Fruit fly (Drosophila melanogaster) whole organism, embryonic: ENCODE measurements around the gene Oct-TyrR.

Source experiments
- BEAF-32 ChIP-seq: fragments of 200-800 bp; sonication (Bioruptor generic); optimal IDR thresholded peaks from 3 replicates; lab custom pipeline; 2017; ENCODE audit warnings: missing biosample characterization, missing genetic modification characterization, mild to moderate bottlenecking, moderate library complexity, missing genetic modification reagents
- CG10267 ChIP-seq: fragments of 200-800 bp; sonication (Bioruptor generic); optimal IDR thresholded peaks from 2 replicates; lab custom pipeline; 2018; ENCODE audit warnings: missing biosample characterization, mild to moderate bottlenecking, missing genetic modification characterization, moderate library complexity
- CG11504 ChIP-seq: fragments of 200-800 bp; sonication (Bioruptor generic); optimal IDR thresholded peaks from 3 replicates; lab custom pipeline; 2019; ENCODE audit warnings: missing biosample characterization, mild to moderate bottlenecking, missing genetic modification characterization, moderate library complexity
- CG12744 ChIP-seq: fragments of 200-800 bp; sonication (Bioruptor generic); optimal IDR thresholded peaks from 2 replicates; lab custom pipeline; 2016; ENCODE audit warnings: missing biosample characterization, missing genetic modification characterization
- CG14014 ChIP-seq: fragments of 200-800 bp; sonication (Bioruptor generic); IDR thresholded peaks from 2 replicates; pipeline ENCODE4 v1.3.6; 2022; ENCODE audit warnings: missing biosample characterization, missing genetic modification characterization
- CG15073 ChIP-seq: fragments of 200-800 bp; sonication (Bioruptor generic); optimal IDR thresholded peaks from 2 replicates; lab custom pipeline; 2016; ENCODE audit warnings: missing biosample characterization, missing genetic modification characterization
- CG16779 ChIP-seq: fragments of 200-800 bp; sonication (Bioruptor generic); IDR thresholded peaks from 2 replicates; pipeline ENCODE4 v1.3.6; 2022; ENCODE audit warnings: missing biosample characterization, missing genetic modification characterization
- CG2889 ChIP-seq: fragments of 200-800 bp; sonication (Bioruptor generic); IDR thresholded peaks from 3 replicates; pipeline ENCODE4 v1.3.6; 2022; ENCODE audit warnings: missing biosample characterization, missing genetic modification characterization
- CG30020 ChIP-seq: fragments of 200-800 bp; optimal IDR thresholded peaks from 2 replicates; lab custom pipeline; 2019; ENCODE audit warnings: missing biosample characterization, mild to moderate bottlenecking, missing genetic modification characterization, moderate library complexity
- CG32767 ChIP-seq: fragments of 200-800 bp; sonication (Bioruptor generic); IDR thresholded peaks from 2 replicates; pipeline ENCODE4 v1.3.6; 2022; ENCODE audit warnings: missing biosample characterization, missing genetic modification characterization
- CG34422 ChIP-seq: fragments of 200-800 bp; sonication (Bioruptor generic); IDR thresholded peaks from 3 replicates; pipeline ENCODE4 v1.3.6; 2022; ENCODE audit warnings: missing biosample characterization, missing genetic modification characterization
- CG4360 ChIP-seq: fragments of 200-800 bp; sonication (Bioruptor generic); IDR thresholded peaks from 2 replicates; pipeline ENCODE4 v1.3.6; 2022; ENCODE audit warnings: missing biosample characterization, missing genetic modification characterization
- CG4617 ChIP-seq: fragments of 200-800 bp; sonication (Bioruptor generic); optimal IDR thresholded peaks from 3 replicates; lab custom pipeline; 2016; ENCODE audit warnings: missing biosample characterization, missing genetic modification characterization, borderline replicate concordance
- CG5180 ChIP-seq: fragments of 200-800 bp; sonication (Bioruptor generic); optimal IDR thresholded peaks from 3 replicates; lab custom pipeline; 2017; ENCODE audit warnings: missing biosample characterization, missing genetic modification characterization, mild to moderate bottlenecking, moderate library complexity, missing genetic modification reagents
- CG8089 ChIP-seq: fragments of 200-800 bp; sonication (Bioruptor generic); optimal IDR thresholded peaks from 3 replicates; lab custom pipeline; 2016; ENCODE audit warnings: missing biosample characterization, missing genetic modification characterization
- CG8359 ChIP-seq: fragments of 200-800 bp; sonication (Bioruptor generic); optimal IDR thresholded peaks from 2 replicates; lab custom pipeline; 2017; ENCODE audit warnings: missing biosample characterization, mild to moderate bottlenecking, missing genetic modification characterization, borderline replicate concordance
- CG9609 ChIP-seq: fragments of 200-800 bp; sonication (Bioruptor generic); optimal IDR thresholded peaks from 3 replicates; lab custom pipeline; 2016; ENCODE audit warnings: missing biosample characterization, missing genetic modification characterization
- CG9817 ChIP-seq: fragments of 200-800 bp; sonication (Bioruptor generic); optimal IDR thresholded peaks from 2 replicates; lab custom pipeline; 2018; ENCODE audit warnings: missing biosample characterization, mild to moderate bottlenecking, missing genetic modification characterization, moderate library complexity
- CkIIα-i1 ChIP-seq: fragments of 200-800 bp; sonication (Bioruptor generic); IDR thresholded peaks from 2 replicates; pipeline ENCODE4 v1.3.6; 2022; ENCODE audit warnings: missing biosample characterization, missing genetic modification characterization
- D19A ChIP-seq: fragments of 200-800 bp; optimal IDR thresholded peaks from 3 replicates; lab custom pipeline; 2019; ENCODE audit warnings: missing biosample characterization, mild to moderate bottlenecking, missing genetic modification characterization, moderate library complexity
- Fer1 ChIP-seq: fragments of 200-800 bp; sonication (Bioruptor generic); optimal IDR thresholded peaks from 2 replicates; lab custom pipeline; 2017; ENCODE audit warnings: missing biosample characterization, mild to moderate bottlenecking, missing genetic modification characterization
- Fer2 ChIP-seq: fragments of 200-800 bp; sonication (Bioruptor generic); optimal IDR thresholded peaks from 2 replicates; lab custom pipeline; 2018; ENCODE audit warnings: missing biosample characterization, mild to moderate bottlenecking, missing genetic modification characterization, moderate library complexity
- H15 ChIP-seq: fragments of 200-800 bp; sonication (Bioruptor generic); IDR thresholded peaks from 3 replicates; pipeline ENCODE4 v1.3.6; 2022; ENCODE audit warnings: missing biosample characterization, missing genetic modification characterization
- HmgD ChIP-seq: fragments of 200-800 bp; sonication (Bioruptor generic); optimal IDR thresholded peaks from 3 replicates; lab custom pipeline; 2016; ENCODE audit warnings: missing biosample characterization, missing genetic modification characterization
- HmgZ ChIP-seq: fragments of 200-800 bp; sonication (Bioruptor generic); optimal IDR thresholded peaks from 2 replicates; lab custom pipeline; 2018; ENCODE audit warnings: missing biosample characterization, mild to moderate bottlenecking, missing genetic modification characterization
- Hmr ChIP-seq: fragments of 200-800 bp; sonication (Bioruptor generic); optimal IDR thresholded peaks from 3 replicates; lab custom pipeline; 2017; ENCODE audit warnings: mild to moderate bottlenecking, missing biosample characterization, missing genetic modification reagents, missing genetic modification characterization
- MBD-R2 ChIP-seq: fragments of 200-800 bp; sonication (Bioruptor generic); IDR thresholded peaks from 2 replicates; pipeline ENCODE4 v1.3.6; 2022; ENCODE audit warnings: missing biosample characterization, missing genetic modification characterization
- Meics ChIP-seq: fragments of 200-800 bp; sonication (Bioruptor generic); optimal IDR thresholded peaks from 2 replicates; lab custom pipeline; 2017; ENCODE audit warnings: missing biosample characterization, mild to moderate bottlenecking, missing genetic modification characterization
- NK7.1 ChIP-seq: fragments of 200-800 bp; sonication (Bioruptor generic); optimal IDR thresholded peaks from 3 replicates; lab custom pipeline; 2016; ENCODE audit warnings: missing biosample characterization, missing genetic modification characterization
- Opbp ChIP-seq: fragments of 200-800 bp; sonication (Bioruptor generic); IDR thresholded peaks from 3 replicates; pipeline ENCODE4 v1.3.6; 2022; ENCODE audit warnings: missing biosample characterization, missing genetic modification characterization; ENCODE audit not compliant: partially characterized antibody
- Poxn ChIP-seq: fragments of 200-800 bp; sonication (Bioruptor generic); IDR thresholded peaks from 2 replicates; pipeline ENCODE4 v1.3.6; 2022; ENCODE audit warnings: missing biosample characterization, missing genetic modification characterization
- Scr ChIP-seq: fragments of 200-800 bp; sonication (Bioruptor generic); IDR thresholded peaks from 2 replicates; pipeline ENCODE4 v1.3.6; 2022; ENCODE audit warnings: missing biosample characterization, missing genetic modification characterization; ENCODE audit not compliant: partially characterized antibody
- Sry-β ChIP-seq: fragments of 200-800 bp; sonication (Bioruptor generic); optimal IDR thresholded peaks from 2 replicates; lab custom pipeline; 2018; ENCODE audit warnings: missing biosample characterization, mild to moderate bottlenecking, missing genetic modification characterization, moderate library complexity
- Taf1 ChIP-seq: fragments of 200-800 bp; sonication (Bioruptor generic); IDR thresholded peaks from 2 replicates; pipeline ENCODE4 v1.3.6; 2022; ENCODE audit warnings: missing biosample characterization, missing genetic modification characterization
- Trl ChIP-seq, 3 experiments: fragments of >200 bp in 2 of 3; fragments of 200-800 bp in 1 of 3; sonication (Bioruptor generic) in 1 of 3; optimal IDR thresholded peaks; 2 replicates in 1 of 3; 3 replicates in 2 of 3; lab custom pipeline; 2016 to 2017; ENCODE audit warnings: missing biosample characterization in 1 of 3, missing genetic modification characterization in 1 of 3
- amos ChIP-seq: fragments of 200-800 bp; sonication (Bioruptor generic); IDR thresholded peaks from 2 replicates; pipeline ENCODE4 v1.3.6; 2022; ENCODE audit warnings: missing biosample characterization, missing genetic modification characterization; ENCODE audit not compliant: partially characterized antibody
- bsh ChIP-seq, 2 experiments: fragments of 200-800 bp; sonication (Bioruptor generic); optimal IDR thresholded peaks; 2 replicates each; lab custom pipeline; 2017 to 2018; ENCODE audit warnings: mild to moderate bottlenecking in 2 of 2, missing biosample characterization in 2 of 2, missing genetic modification characterization in 2 of 2, moderate library complexity in 1 of 2
- cg ChIP-seq: fragments of 200-800 bp; sonication (Bioruptor generic); optimal IDR thresholded peaks from 3 replicates; lab custom pipeline; 2019; ENCODE audit warnings: missing biosample characterization, mild to moderate bottlenecking, missing genetic modification characterization, moderate library complexity
- corto ChIP-seq: fragments of 200-800 bp; sonication (Bioruptor generic); optimal IDR thresholded peaks from 2 replicates; lab custom pipeline; 2016; ENCODE audit warnings: missing biosample characterization, mild to moderate bottlenecking, missing genetic modification characterization, moderate library complexity
- gro ChIP-seq: fragments of 200-800 bp; sonication (Bioruptor generic); optimal IDR thresholded peaks from 2 replicates; lab custom pipeline; 2016; ENCODE audit warnings: missing biosample characterization, missing genetic modification characterization
- hbn ChIP-seq: fragments of 200-800 bp; sonication (Bioruptor generic); IDR thresholded peaks from 2 replicates; pipeline ENCODE4 v1.3.6; 2022; ENCODE audit warnings: missing biosample characterization, missing genetic modification characterization; ENCODE audit not compliant: partially characterized antibody
- knrl ChIP-seq: fragments of 200-800 bp; sonication (Bioruptor generic); IDR thresholded peaks from 3 replicates; pipeline ENCODE4 v1.3.6; 2022; ENCODE audit warnings: missing biosample characterization, missing genetic modification characterization; ENCODE audit not compliant: partially characterized antibody
- nmo ChIP-seq: fragments of 200-800 bp; sonication (Bioruptor generic); optimal IDR thresholded peaks from 2 replicates; lab custom pipeline; 2018; ENCODE audit warnings: missing biosample characterization, mild to moderate bottlenecking, missing genetic modification characterization, moderate library complexity
- nom ChIP-seq: fragments of 200-800 bp; sonication (Bioruptor generic); optimal IDR thresholded peaks from 2 replicates; lab custom pipeline; 2017; ENCODE audit warnings: missing biosample characterization, missing genetic modification characterization, mild to moderate bottlenecking, moderate library complexity, missing genetic modification reagents
- row ChIP-seq: fragments of 200-800 bp; sonication (Bioruptor generic); IDR thresholded peaks from 3 replicates; pipeline ENCODE4 v1.3.6; 2022; ENCODE audit warnings: missing biosample characterization, missing genetic modification characterization
- run ChIP-seq: fragments of 200-800 bp; sonication (Bioruptor generic); optimal IDR thresholded peaks from 3 replicates; lab custom pipeline; 2018; ENCODE audit warnings: missing biosample characterization, mild to moderate bottlenecking, missing genetic modification characterization
- seq ChIP-seq: fragments of 200-800 bp; sonication (Bioruptor generic); IDR thresholded peaks from 2 replicates; pipeline ENCODE4 v1.3.6; 2022; ENCODE audit warnings: missing biosample characterization, missing genetic modification characterization
- trem ChIP-seq: fragments of 200-800 bp; optimal IDR thresholded peaks from 3 replicates; lab custom pipeline; 2019; ENCODE audit warnings: missing biosample characterization, mild to moderate bottlenecking, missing genetic modification characterization, moderate library complexity

The Oct-TyrR gene

dm6 chr3L:22071687-22072394 is 37.0 kb downstream of the Oct-TyrR start, which contains the start of gene CG7139 (continued):
- no peak for TF ChIP-seq CG14014 (GFP tag; lab: Robert Waterston, UW)
- no peak for TF ChIP-seq HmgD
- TF ChIP-seq hbn, result peak; percentile 53
- TF ChIP-seq knrl (GFP tag; lab: Robert Waterston, UW), result peak; percentile 62
- no peak for TF ChIP-seq Poxn (GFP tag; lab: Robert Waterston, UW)
- TF ChIP-seq CG30020, result peak; percentile 67
- TF ChIP-seq CG4617 (GFP tag; lab: Kevin White, UChicago), result peak; percentile 70
- TF ChIP-seq Taf1 (GFP tag; lab: Robert Waterston, UW), result no peak
- no peak for TF ChIP-seq nom
- TF ChIP-seq HmgZ, result peak; percentile 14
- TF ChIP-seq CG32767 (GFP tag; lab: Robert Waterston, UW), result no peak
- TF ChIP-seq Meics (GFP tag; lab: Kevin White, UChicago), result no peak
- no peak for TF ChIP-seq H15 (GFP tag; lab: Robert Waterston, UW)
- TF ChIP-seq BEAF-32 (GFP tag; lab: Kevin White, UChicago), result peak; percentile 81
- TF ChIP-seq Trl (optimal IDR thresholded peaks at IDR 0.05; lab: Kevin White, UChicago), result no peak
- TF ChIP-seq Trl (GFP tag; optimal IDR thresholded peaks at IDR 0.05; lab: Kevin White, UChicago), result no peak
- TF ChIP-seq Fer2 (tag; lab: Kevin White, UChicago), result no peak
- no peak for TF ChIP-seq NK7.1 (GFP tag; lab: Kevin White, UChicago)
- TF ChIP-seq run (tag; lab: Kevin White, UChicago), result no peak
- TF ChIP-seq trem (tag; lab: Kevin White, UChicago), result peak; percentile 8
- TF ChIP-seq Sry-β (GFP tag; lab: Kevin White, UChicago), result peak; percentile 94
- no peak for TF ChIP-seq CG16779 (GFP tag; lab: Robert Waterston, UW)
- TF ChIP-seq CG2889 (GFP tag; lab: Robert Waterston, UW), result no peak
- TF ChIP-seq Fer1, result no peak
- TF ChIP-seq Scr (GFP tag; lab: Robert Waterston, UW), result peak; percentile 74
- peak; percentile 58 for TF ChIP-seq D19A (tag; lab: Kevin White, UChicago)
- TF ChIP-seq CG15073, result peak; percentile 73
- TF ChIP-seq amos (GFP tag; lab: Robert Waterston, UW), result peak; percentile 70
- no peak for TF ChIP-seq CG11504
- no peak for TF ChIP-seq CkIIα-i1
- TF ChIP-seq CG8359 (GFP tag; lab: Kevin White, UChicago), result no peak
- no peak for TF ChIP-seq seq
- peak; percentile 81 for TF ChIP-seq row
- TF ChIP-seq gro (GFP tag; lab: Kevin White, UChicago), result no peak
- peak; percentile 21 for TF ChIP-seq corto (GFP tag; lab: Kevin White, UChicago)
- TF ChIP-seq CG10267, result peak; percentile 9
- no peak for TF ChIP-seq CG12744
- TF ChIP-seq CG9817 (tag; lab: Kevin White, UChicago), result peak; percentile 1
- peak; percentile 70; the same call in 2 of the 3 replicates for TF ChIP-seq Opbp (GFP tag; lab: Robert Waterston, UW)
- TF ChIP-seq CG8089 (GFP tag; lab: Kevin White, UChicago), result no peak
- no peak for TF ChIP-seq CG5180 (GFP tag; lab: Kevin White, UChicago)
- TF ChIP-seq bsh (GFP tag; optimal IDR thresholded peaks at IDR 0.05; lab: Kevin White, UChicago), result no peak
- TF ChIP-seq MBD-R2 (GFP tag; lab: Robert Waterston, UW), result peak; percentile 44
- peak; percentile 42; the same call in 1 of the 3 replicates for TF ChIP-seq CG34422 (GFP tag; lab: Robert Waterston, UW)
- TF ChIP-seq nmo (GFP tag; lab: Kevin White, UChicago), result peak; percentile 22
- no peak for TF ChIP-seq CG9609 (GFP tag; lab: Kevin White, UChicago)
- TF ChIP-seq CG4360, result no peak
- peak; percentile 17 for TF ChIP-seq Hmr (GFP tag; lab: Kevin White, UChicago)
- no peak for TF ChIP-seq cg (GFP tag; lab: Kevin White, UChicago)
